Worm (Caenorhabditis elegans): ENCODE results near the gene T05B4.9.

DNA sequence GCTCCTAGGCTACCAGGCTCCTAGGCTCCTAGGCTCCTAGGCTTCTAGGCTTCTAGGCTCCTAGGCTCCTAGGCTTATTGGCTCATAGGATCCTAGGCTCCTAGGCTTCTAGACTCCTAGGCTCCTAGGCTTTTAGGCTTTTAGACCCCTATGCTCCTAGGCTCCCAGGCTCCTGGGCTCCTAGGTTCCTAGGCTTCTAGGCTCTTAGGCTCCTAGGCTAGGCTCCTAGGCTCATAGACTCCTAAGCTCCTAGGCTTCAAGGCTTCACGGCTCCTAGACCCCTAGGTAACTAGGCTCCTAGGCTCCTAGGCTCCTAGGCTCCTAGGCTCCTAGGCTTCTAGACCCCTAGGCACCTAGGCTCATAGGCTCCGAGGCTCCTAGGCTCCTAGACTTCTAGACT is 33.2 kb upstream of the T05B4.9 start:
- TF ChIP-seq drap-1 (GFP tag; optimal IDR thresholded peaks at IDR 0.05) (no peak), nhr-28 (tag; optimal IDR thresholded peaks at IDR 0.05) (no peak), ceh-43 (GFP tag; optimal IDR thresholded peaks at IDR 0.05) (no peak), nhr-12 (tag; optimal IDR thresholded peaks at IDR 0.05) (no peak), sptf-1 (tag; optimal IDR thresholded peaks at IDR 0.05) (no peak), zip-8 (tag; optimal IDR thresholded peaks at IDR 0.05) (no peak), sem-2 (GFP tag; optimal IDR thresholded peaks at IDR 0.05) (no peak), snpc-4 (tag; optimal IDR thresholded peaks at IDR 0.05) (no peak), ces-1 (GFP tag; optimal IDR thresholded peaks at IDR 0.05) (no peak), nhr-2 (tag; optimal IDR thresholded peaks at IDR 0.05) (no peak), pha-4 (tag; optimal IDR thresholded peaks at IDR 0.05) (no peak)

Measured in whole organism, mixed stage, embryonic.